Fruit fly (Drosophila melanogaster): Measurements from ENCODE around the gene mei-217.

dm6 chrX:17160396-17161040, 17.7 kb upstream of the mei-217 start:
- TF ChIP-seq CG13424 (tag; optimal IDR thresholded peaks at IDR 0.05), result no peak
- TF ChIP-seq hkb (optimal IDR thresholded peaks at IDR 0.05), result no peak
- no peak for TF ChIP-seq hkb (GFP tag; IDR thresholded peaks at IDR 0.05)
- TF ChIP-seq CG18011 (GFP tag; optimal IDR thresholded peaks at IDR 0.05), result no peak
- no peak for TF ChIP-seq Dbx (GFP tag; IDR thresholded peaks at IDR 0.05)
- TF ChIP-seq D19B (GFP tag; optimal IDR thresholded peaks at IDR 0.05), result no peak
- no peak for TF ChIP-seq CG11398 (GFP tag; optimal IDR thresholded peaks at IDR 0.05)
- no peak for TF ChIP-seq odd (GFP tag; optimal IDR thresholded peaks at IDR 0.05)
- no peak for TF ChIP-seq klu (GFP tag; IDR thresholded peaks at IDR 0.05)
- TF ChIP-seq psq (GFP tag; optimal IDR thresholded peaks at IDR 0.05), result no peak
- no peak for TF ChIP-seq crp (GFP tag; optimal IDR thresholded peaks at IDR 0.05)
- no peak for TF ChIP-seq CkIIα-i1 (GFP tag; IDR thresholded peaks at IDR 0.05)
- TF ChIP-seq CG31441 (GFP tag; IDR thresholded peaks at IDR 0.05), result no peak
- no peak for TF ChIP-seq stwl (tag; optimal IDR thresholded peaks at IDR 0.05)
- no peak for TF ChIP-seq Pdp1 (GFP tag; optimal IDR thresholded peaks at IDR 0.05)
